Worm (Caenorhabditis elegans) whole organism, L4/young adult: ENCODE results near the gene W03B1.9.

Source experiments
- W03F9.2 ChIP-seq: fragments of 150-350 bp; optimal IDR thresholded peaks from 2 replicates; lab custom pipeline; 2014; ENCODE audit warnings: missing biosample characterization, missing genetic modification characterization
- dao-5 ChIP-seq: sonication (generic microtip); optimal IDR thresholded peaks from 2 replicates; lab custom pipeline; 2016; ENCODE audit warnings: missing genotype, missing genetic modification characterization, moderate library complexity, missing compliant biosample characterization
- him-1 ChIP-seq: sonication (generic microtip); optimal IDR thresholded peaks from 2 replicates; lab custom pipeline; 2016; ENCODE audit warnings: missing genotype, missing genetic modification reagents, missing genetic modification characterization, missing compliant biosample characterization

W03B1.9 gene

DNA sequence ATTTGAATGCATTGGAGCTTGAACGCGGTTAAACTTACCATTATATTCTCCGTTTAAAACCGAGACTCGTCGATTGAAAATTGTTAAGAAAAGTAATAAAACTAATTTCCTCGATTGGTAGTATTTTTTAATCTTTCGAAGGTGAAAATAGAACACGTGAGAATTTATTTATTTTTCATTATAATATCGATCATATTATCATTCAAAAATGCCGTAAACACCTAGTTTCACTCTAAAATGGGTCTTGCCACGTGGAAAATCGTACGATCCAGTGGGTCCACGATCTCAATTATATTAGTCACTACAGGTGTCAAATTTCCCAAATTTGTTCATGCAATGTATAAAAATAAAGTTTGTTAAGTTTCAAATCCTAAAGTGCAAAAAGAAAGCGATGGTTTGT, at the start of gene W03B1.9:
Gene W03B1.9 (minus strand): TSS at position 101 of the 400 bp plus-strand sequence.
- TF ChIP-seq dao-5 (no peak), him-1 (tag; lab: Kevin White, UChicago) (no peak), W03F9.2 (tag; lab: Kevin White, UChicago) (no peak)

DNA sequence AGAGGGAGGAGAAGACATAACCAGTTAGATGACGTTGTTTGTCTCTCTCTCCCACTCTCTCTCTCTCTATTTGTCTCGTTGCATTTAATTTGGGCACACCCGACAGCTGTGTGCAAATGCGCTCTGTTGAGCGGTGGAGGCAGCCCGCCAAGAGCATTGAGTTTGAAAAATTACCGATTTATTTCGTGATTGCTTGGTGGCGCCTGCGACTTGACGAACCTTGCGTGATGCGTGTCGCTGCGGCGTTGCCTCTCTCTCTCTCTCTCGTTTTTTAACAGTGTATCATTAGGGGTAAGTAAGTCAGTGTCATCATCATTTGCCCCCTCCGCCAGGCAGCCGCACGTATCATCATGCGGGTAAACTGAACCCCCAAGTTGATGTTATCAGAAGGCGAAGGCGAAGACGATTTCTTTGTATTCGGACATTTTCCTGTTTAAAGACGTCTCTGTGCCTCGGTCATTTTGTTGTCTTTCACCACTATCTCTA, 49.3 kb upstream of the W03B1.9 start:
- no peak for TF ChIP-seq dao-5
- peak; percentile 24 for TF ChIP-seq him-1 (tag; lab: Kevin White, UChicago)
- TF ChIP-seq W03F9.2 (tag; lab: Kevin White, UChicago) = no peak

DNA sequence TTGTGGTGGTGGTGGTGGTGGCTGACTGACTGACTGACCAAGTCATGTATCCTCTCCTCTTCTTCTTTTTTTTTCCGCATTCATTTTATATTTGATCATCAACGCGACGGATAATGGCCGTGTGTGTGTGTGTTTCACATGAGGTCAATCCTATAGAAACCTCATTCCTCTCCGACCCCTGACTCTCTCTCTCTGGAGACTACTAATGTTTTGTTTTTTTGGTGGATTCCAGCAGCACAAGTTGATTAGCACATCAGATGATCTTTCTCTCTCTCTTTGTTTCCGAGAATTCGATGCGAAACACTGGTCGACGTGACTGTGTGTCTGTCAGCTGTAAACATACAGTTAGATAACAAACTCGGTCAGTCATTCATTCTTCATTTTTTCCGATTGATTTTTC, 48.3 kb upstream of the W03B1.9 start, which contains the start of gene Y24D9A.7:
Gene Y24D9A.7 (minus strand): TSS at position 46 of the 400 bp plus-strand sequence.
- TF ChIP-seq dao-5 (no peak), him-1 (tag; lab: Kevin White, UChicago) (no peak), W03F9.2 (tag; lab: Kevin White, UChicago) (no peak)

DNA sequence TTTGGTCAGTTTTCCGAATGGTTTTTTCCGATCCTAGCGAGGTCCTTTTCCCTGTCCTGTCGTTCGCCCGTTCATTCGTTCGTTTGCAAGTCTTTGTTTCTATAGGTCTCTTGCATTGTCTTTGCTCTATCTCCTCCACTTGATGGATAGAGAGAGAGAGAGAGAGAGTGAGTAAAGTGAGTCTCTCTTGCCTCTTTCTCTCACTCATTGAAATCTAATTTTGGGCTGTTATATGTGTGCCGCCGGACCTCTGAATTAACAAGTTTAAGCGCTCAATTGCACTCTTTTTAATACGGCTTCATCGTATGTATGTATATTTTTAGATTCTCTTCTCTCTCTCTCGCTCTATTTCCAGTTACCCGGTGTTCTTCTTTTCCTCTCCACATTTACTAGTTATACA, 47.1 kb upstream of the W03B1.9 start:
- TF ChIP-seq dao-5 = no peak
- no peak for TF ChIP-seq W03F9.2 (tag; lab: Kevin White, UChicago)
- TF ChIP-seq him-1 (tag; lab: Kevin White, UChicago) = no peak

DNA sequence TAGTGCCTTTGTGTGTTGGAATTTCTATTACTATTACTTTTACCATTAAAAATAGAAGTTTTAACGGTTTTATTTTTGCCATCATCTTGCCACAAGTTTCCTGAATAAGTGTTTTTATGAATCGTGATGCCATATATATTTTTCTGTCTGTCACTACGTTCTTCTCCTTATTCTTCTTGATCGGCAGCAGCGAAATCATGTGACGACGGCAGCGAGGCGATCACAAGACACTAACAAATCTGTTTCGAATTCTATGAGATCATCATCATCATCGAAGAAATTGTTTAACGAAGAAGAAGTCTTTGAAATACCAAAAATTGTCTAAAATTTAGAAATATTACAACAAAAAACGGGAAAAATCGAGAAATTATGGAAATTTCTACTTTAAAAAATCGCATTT, 45.6 kb upstream of the W03B1.9 start:
- no peak for TF ChIP-seq W03F9.2 (tag; lab: Kevin White, UChicago)
- TF ChIP-seq him-1 (tag; lab: Kevin White, UChicago) = no peak
- TF ChIP-seq dao-5 = no peak

DNA sequence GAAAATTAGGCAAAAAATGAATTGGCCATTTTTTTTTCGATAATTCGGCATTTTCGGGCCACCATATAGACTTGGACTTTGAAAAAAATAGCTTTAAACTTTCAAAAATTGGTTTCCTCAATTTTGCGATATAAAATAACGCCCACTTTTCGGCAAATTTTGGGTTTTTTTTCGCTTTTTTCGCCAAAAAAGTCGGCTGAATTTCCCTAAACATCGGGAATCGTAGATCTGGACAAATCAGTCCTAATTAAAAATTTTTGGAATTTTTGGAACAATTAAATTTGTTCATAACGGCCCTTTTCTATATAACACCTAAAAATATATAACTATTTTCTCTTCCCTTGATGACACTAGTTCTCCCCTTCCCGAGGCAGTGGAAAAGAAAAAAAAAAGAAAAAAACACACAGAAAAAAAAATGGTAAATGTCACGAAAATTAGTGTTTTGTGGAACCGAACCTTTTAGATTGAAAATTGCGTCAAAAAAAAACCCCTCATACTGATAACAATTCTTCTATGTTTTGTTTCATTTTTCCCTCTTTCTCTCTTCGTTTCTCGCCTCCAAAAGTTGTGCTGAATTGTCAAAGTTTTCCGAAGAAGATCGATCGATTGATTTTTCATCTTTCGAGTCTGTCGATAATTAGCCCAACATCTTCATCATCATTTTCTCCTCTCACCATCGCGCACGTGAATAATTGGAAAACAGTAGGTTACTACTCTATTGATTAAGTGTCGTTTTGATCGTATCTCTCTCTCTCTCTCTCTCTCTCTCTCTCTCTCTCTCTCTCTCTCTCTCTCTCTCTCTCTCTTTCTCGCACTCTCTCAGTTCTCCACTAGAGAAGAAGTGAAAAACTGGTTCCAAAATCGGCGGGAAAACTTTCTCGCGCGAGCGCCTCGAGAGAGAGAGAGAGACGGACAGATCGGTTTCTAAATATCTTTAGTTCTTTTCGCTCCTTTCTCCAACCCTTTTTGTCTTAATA, 43.9 kb upstream of the W03B1.9 start, which contains the start of gene Y24D9A.6:
Gene Y24D9A.6 (minus strand): TSS at position 51 of the 977 bp plus-strand sequence.
- TF ChIP-seq him-1 (tag; lab: Kevin White, UChicago) = no peak
- TF ChIP-seq dao-5 = no peak
- TF ChIP-seq W03F9.2 (tag; lab: Kevin White, UChicago) = no peak

DNA sequence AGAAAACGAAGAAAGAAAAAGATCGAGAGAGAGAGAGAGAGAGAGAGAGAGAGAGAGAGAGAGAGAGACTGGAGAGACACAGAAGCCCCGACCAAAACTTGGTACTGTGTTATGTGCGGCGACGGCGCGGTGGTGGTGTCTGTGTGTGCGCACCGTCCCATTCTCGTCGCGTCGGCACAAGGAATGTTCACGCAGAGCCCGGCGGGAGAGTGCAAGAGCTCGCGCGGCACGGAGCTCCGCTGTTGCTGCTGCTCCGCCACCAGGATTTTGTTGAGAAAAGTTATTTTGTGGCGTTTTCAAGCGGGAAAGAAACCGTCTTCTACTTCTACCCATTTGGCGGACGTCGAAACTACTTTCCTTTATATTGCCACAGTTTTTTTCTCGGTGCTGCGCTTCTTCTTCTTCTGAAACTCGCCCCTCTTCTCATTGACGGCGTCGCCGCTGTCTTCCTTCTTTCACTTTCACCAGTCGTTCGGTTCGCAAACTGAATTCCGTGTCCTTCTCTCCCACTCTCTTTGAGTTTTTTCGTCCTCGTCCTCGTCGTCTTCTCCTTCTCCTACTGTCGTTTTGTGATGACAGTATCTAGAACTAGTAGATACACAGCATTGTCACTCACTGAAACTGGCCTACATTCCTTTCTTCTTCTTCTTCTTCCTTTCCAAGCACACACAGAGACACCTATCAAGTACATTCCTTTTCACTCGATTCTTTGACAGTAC, 42.8 kb upstream of the W03B1.9 start:
- TF ChIP-seq him-1 (tag; lab: Kevin White, UChicago) (no peak), dao-5 (no peak), W03F9.2 (tag; lab: Kevin White, UChicago) (no peak)

DNA sequence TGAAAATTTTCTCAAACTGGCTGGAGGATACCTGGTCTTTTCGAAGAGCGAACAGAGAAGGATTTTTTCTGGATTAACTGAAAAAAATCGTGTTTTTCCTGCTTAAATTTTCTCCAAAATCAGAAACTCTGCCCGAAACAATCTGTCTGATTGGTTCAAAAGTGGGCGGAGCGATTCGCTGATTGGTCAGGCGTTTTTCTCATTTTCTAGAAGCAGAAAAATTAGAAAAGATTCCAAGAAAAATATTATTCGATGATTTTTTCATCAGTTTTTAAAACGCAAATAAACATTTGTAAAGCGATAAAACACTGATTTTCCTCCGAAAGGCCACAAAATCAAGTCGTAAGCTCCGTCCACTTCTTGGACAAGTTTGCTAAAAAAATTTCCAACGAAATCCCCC, 42.1 kb upstream of the W03B1.9 start:
- TF ChIP-seq dao-5 (no peak), W03F9.2 (tag; lab: Kevin White, UChicago) (no peak), him-1 (tag; lab: Kevin White, UChicago) (no peak)

DNA sequence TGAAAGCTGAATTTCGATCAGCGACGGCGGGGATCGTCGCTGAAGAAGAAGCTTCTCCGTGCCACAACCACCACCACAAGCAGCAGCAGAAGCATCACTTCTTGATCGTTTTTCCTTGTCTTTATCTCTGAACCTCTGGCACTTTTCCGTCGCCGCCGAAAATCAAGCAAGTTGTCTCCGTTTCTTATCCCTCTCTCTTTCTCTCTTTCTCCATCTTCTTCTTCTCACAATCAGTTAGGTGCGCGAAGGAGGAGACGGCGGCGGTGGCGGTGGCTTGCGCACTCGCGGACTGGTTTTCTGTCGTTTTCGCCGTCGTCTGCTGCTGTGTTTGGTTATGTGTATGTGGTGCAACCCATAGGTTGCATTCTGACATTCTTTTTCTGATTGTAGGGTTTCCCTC, 41.6 kb upstream of the W03B1.9 start:
- TF ChIP-seq him-1 (tag; lab: Kevin White, UChicago) = no peak
- no peak for TF ChIP-seq dao-5
- no peak for TF ChIP-seq W03F9.2 (tag; lab: Kevin White, UChicago)

DNA sequence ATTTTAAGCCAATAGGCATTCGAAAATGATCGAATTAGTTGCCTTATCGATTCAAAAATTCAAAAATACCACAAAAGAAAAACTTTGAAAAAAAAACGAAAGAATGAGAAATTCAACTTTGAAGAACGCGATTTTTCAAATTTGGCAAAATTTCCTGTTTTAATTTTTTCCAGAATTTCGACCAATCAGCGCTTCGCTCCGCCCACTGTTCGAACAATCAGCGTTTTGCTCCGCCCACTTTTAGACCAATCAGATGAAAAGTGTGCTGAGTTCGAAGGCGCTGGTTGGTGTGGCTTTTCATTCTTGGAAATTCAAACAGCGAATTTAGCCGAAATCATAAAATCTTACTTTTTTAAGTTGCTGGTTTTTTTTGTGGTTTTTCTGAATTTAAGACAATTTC, 40.8 kb upstream of the W03B1.9 start:
- TF ChIP-seq dao-5 (no peak), him-1 (tag; lab: Kevin White, UChicago) (no peak), W03F9.2 (tag; lab: Kevin White, UChicago) (no peak)

DNA sequence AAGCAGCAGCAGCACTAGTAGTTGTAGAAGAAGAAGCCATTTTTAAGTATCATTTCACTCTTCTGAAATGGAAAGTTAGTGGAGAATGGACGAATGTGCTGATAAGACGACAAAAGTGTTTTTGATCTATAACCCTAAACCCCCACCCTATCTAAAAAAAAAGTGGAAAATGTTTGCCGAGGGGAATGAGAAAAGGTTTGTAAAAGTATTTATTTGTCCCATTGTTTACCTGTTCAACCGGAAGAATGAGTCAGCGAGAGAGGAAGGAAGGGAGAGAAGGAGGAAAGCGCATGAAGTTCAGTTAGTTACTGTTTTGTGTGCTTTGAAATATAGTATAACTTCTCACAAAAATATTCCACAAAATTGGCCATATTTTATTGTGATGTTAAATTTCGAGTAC, 40.3 kb upstream of the W03B1.9 start:
- no peak for TF ChIP-seq W03F9.2 (tag; lab: Kevin White, UChicago)
- no peak for TF ChIP-seq dao-5
- TF ChIP-seq him-1 (tag; lab: Kevin White, UChicago) = no peak

DNA sequence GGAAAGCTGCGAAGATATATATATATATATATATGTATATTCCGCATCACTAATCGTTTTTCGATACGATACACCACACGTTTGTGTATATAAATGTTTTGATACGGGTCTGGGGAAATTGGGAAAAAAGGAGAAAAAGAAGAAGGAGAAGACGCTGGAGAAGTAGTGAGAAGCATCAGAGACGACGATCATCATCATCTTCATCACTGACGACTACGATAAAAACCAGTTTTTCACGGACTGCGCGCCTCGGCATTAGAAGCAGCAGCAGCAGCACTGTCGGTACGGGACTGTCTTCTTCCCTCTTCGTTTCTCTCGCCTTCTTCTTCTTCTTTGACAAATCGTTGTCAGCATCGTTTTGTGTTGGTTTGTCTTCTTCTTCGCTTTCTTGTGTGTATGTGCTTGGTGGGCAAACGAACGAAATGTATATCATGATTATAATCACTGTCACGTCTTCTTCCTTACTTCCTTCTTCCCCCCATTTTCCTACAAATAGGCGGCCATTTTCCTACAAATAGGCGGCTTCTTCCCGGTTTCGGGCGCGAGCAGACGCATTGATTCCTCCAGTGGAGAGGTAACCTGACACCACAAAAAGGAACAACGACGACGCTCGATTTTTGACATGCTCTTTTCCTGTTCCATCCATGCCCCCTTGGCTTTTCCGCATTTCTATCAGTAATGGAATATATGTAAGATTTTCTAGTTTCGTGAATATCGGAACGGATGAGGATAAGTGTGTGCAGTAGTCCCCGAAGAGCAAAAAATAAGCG, 39.5 kb upstream of the W03B1.9 start:
- TF ChIP-seq dao-5 = no peak
- no peak for TF ChIP-seq W03F9.2 (tag; lab: Kevin White, UChicago)

DNA sequence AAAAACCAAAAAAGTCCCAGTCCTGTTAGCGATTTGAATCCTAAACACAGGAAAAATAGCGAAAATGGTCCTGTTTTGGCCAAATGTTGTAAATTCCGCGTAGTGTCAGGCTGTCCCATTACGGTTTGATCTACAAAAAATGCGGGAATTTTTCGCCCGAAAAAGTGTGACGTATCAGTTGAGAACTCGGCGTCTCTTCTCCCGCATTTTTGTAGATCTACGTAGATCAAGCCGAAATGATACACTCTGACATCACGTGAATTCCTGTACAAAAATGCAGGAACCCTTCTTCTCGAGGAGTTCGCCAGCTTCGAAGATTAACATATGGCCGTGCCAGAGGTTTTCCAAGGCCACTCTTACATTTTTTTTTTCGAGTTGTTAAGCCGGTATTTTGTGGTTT, 38.8 kb upstream of the W03B1.9 start:
- TF ChIP-seq him-1 (tag; lab: Kevin White, UChicago) (no peak), dao-5 (no peak), W03F9.2 (tag; lab: Kevin White, UChicago) (no peak)
